Worm (Caenorhabditis elegans): ENCODE data around the gene C03A7.2.

The C03A7.2 gene

ce11 chrV:5204127-5204526 is 22.4 kb downstream of the C03A7.2 start, which contains the start of gene ttc-37 (continued):
- TF ChIP-seq set-16 (GFP tag; IDR thresholded peaks at IDR 0.05) (no peak), F44E2.7 (GFP tag; IDR thresholded peaks at IDR 0.05) (no peak), zag-1 (tag; optimal IDR thresholded peaks at IDR 0.05) (no peak), ctbp-1 (GFP tag; IDR thresholded peaks at IDR 0.05) (no peak), ama-1 (optimal IDR thresholded peaks at IDR 0.05) (no peak), nhr-111 (GFP tag; optimal IDR thresholded peaks at IDR 0.05) (no peak), aha-1 (tag) (peak; percentile 88), zfp-2 (tag; optimal IDR thresholded peaks at IDR 0.05) (no peak), ceh-32 (tag; optimal IDR thresholded peaks at IDR 0.05; ENCODE audit: poor library complexity) (no peak), mdt-29 (GFP tag; IDR thresholded peaks at IDR 0.05) (no peak), F10B5.3 (tag; optimal IDR thresholded peaks at IDR 0.05) (no peak), hmg-1.1 (GFP tag; IDR thresholded peaks at IDR 0.05) (peak; percentile 45; the same call in 1 of the 2 replicates), nhr-42 (GFP tag; IDR thresholded peaks at IDR 0.05) (no peak), lsy-2 (tag; optimal IDR thresholded peaks at IDR 0.05) (peak in 1 of 2 experiments; percentile 71), lin-38 (GFP tag; IDR thresholded peaks at IDR 0.05) (peak; percentile 96), unc-39 (tag; optimal IDR thresholded peaks at IDR 0.05) (no peak), mep-1 (tag; optimal IDR thresholded peaks at IDR 0.05) (peak; percentile 14), zfp-3 (GFP tag; conservative IDR thresholded peaks at IDR 0.05) (no peak), nhr-76 (tag; optimal IDR thresholded peaks at IDR 0.05) (no peak), nhr-77 (tag; optimal IDR thresholded peaks at IDR 0.05) (peak; percentile 2), nhr-6 (tag; optimal IDR thresholded peaks at IDR 0.05) (peak; percentile 3), nhr-237 (tag; optimal IDR thresholded peaks at IDR 0.05) (no peak), nhr-28 (tag; optimal IDR thresholded peaks at IDR 0.05) (peak; percentile 25), ZK546.5 (tag; optimal IDR thresholded peaks at IDR 0.05) (no peak), zip-2 (tag; optimal IDR thresholded peaks at IDR 0.05) (no peak), dpl-1 (GFP tag; optimal IDR thresholded peaks at IDR 0.05) (peak; percentile 95), hlh-11 (tag; optimal IDR thresholded peaks at IDR 0.05) (no peak), spr-3 (GFP tag; optimal IDR thresholded peaks at IDR 0.05) (no peak), snpc-1.2 (GFP tag; IDR thresholded peaks at IDR 0.05) (no peak), saeg-2 (GFP tag; IDR thresholded peaks at IDR 0.05) (no peak), hlh-30 (tag; optimal IDR thresholded peaks at IDR 0.05; ENCODE audit: insufficient read depth) (peak; percentile 36), lin-13 (GFP tag; optimal IDR thresholded peaks at IDR 0.05) (no peak), egl-43 (GFP tag; IDR thresholded peaks at IDR 0.05) (no peak), mxl-2 (GFP tag; conservative IDR thresholded peaks at IDR 0.05) (no peak), spr-1 (tag; optimal IDR thresholded peaks at IDR 0.05) (no peak), ceh-62 (tag; optimal IDR thresholded peaks at IDR 0.05) (no peak), jun-1 (tag; optimal IDR thresholded peaks at IDR 0.05) (no peak)

- no peak for TF ChIP-seq ztf-11 (tag; optimal IDR thresholded peaks at IDR 0.05)
- no peak for TF ChIP-seq lin-29 (GFP tag; IDR thresholded peaks at IDR 0.05)
- TF ChIP-seq D1046.2 (GFP tag; IDR thresholded peaks at IDR 0.05), result no peak
- no peak for TF ChIP-seq F44E2.7 (GFP tag; IDR thresholded peaks at IDR 0.05)
- TF ChIP-seq mdl-1 (tag; optimal IDR thresholded peaks at IDR 0.05), result no peak
- no peak for TF ChIP-seq ZK337.2 (GFP tag; IDR thresholded peaks at IDR 0.05)
- no peak for TF ChIP-seq zfp-2 (tag; optimal IDR thresholded peaks at IDR 0.05)
- TF ChIP-seq nhr-6 (tag; optimal IDR thresholded peaks at IDR 0.05), result no peak
- TF ChIP-seq rbr-2 (tag; optimal IDR thresholded peaks at IDR 0.05), result no peak
- TF ChIP-seq zip-11 (GFP tag; IDR thresholded peaks at IDR 0.05), result no peak
- no peak for TF ChIP-seq zfp-3 (GFP tag; conservative IDR thresholded peaks at IDR 0.05)
- TF ChIP-seq dmd-9 (GFP tag; IDR thresholded peaks at IDR 0.05), result no peak
Measured at ce11 chrV:5213674-5214073, 32.0 kb downstream of the C03A7.2 start.

Data from whole organism, L4 larva.